Worm (Caenorhabditis elegans): ENCODE results near the gene T02D1.8.

Gene T02D1.8

DNA sequence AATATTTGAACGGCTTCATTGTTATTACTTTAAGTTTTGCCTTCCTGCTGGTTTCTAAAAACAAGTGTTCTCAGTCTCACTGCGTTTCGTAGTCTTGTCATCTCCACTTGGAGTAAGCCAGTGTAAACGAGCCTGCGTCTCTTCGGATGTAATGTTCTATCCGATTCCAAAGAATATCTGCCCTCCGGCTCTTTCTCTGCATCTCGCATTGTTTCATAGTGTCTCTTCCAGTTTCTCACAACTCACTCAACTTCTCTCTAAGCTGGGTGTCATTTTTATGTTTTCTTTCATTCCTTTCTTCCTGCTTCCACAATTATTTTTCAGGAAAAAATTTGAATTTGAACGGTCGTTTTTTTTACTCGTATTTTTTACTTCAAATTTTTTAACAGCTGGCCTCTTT lies 39.7 kb upstream of the T02D1.8 start (continued):
- TF ChIP-seq alr-1 (tag; optimal IDR thresholded peaks at IDR 0.05; ENCODE audit: borderline replicate concordance) = no peak
- peak; percentile 38 for TF ChIP-seq swsn-7 (tag; optimal IDR thresholded peaks at IDR 0.05)
- no peak for TF ChIP-seq snpc-4 (tag; optimal IDR thresholded peaks at IDR 0.05)
- TF ChIP-seq ceh-82 (tag; optimal IDR thresholded peaks at IDR 0.05) = peak in 1 of 3 experiments; percentile 40
- TF ChIP-seq nhr-77 (tag; optimal IDR thresholded peaks at IDR 0.05) = peak; percentile 40
- no peak for TF ChIP-seq hlh-4 (tag; optimal IDR thresholded peaks at IDR 0.05)
- TF ChIP-seq nhr-237 (tag; optimal IDR thresholded peaks at IDR 0.05) = no peak
- no peak for TF ChIP-seq ztf-4 (tag; optimal IDR thresholded peaks at IDR 0.05)
- TF ChIP-seq pqm-1 (tag; optimal IDR thresholded peaks at IDR 0.05) = no peak
- TF ChIP-seq irx-1 (tag; optimal IDR thresholded peaks at IDR 0.05) = no peak
- TF ChIP-seq mab-9 (GFP tag; IDR thresholded peaks at IDR 0.05) = no peak
- peak in 1 of 2 experiments; percentile 27 for TF ChIP-seq lin-35 (GFP tag; optimal IDR thresholded peaks at IDR 0.05)
- TF ChIP-seq nhr-84 (tag; optimal IDR thresholded peaks at IDR 0.05) = no peak
- no peak for TF ChIP-seq unc-98 (GFP tag; IDR thresholded peaks at IDR 0.05)
- TF ChIP-seq unc-86 (tag; optimal IDR thresholded peaks at IDR 0.05) = peak; percentile 11
- no peak for TF ChIP-seq unc-62 (GFP tag; optimal IDR thresholded peaks at IDR 0.05)
- TF ChIP-seq lin-13 (GFP tag; optimal IDR thresholded peaks at IDR 0.05) = no peak
- no peak for TF ChIP-seq tlp-1 (tag; optimal IDR thresholded peaks at IDR 0.05)
- no peak for TF ChIP-seq blmp-1 (tag; optimal IDR thresholded peaks at IDR 0.05)
- no peak for TF ChIP-seq jun-1 (tag; optimal IDR thresholded peaks at IDR 0.05)
- no peak for TF ChIP-seq ceh-8 (GFP tag; optimal IDR thresholded peaks at IDR 0.05)
- no peak for TF ChIP-seq mef-2 (tag; optimal IDR thresholded peaks at IDR 0.05)

DNA sequence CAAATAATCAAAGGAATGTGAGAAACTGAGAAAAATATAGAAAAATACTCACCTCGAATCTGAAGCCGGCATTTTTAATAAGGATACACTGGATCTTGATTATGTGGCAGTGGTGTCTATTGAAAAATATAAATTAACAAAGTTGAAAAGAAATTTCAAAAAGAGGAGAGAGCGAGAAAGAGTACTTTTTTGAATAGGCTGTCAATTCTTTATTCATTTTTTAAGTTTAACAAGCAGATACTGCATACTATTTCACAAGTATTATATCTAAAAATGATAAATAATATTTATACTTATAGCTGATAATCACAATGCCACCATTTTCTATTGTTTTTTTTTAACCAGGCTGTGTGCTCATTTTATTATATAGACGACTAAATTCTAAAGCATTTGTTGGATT lies 30.4 kb upstream of the T02D1.8 start, which contains the start of gene npr-26:
npr-26 (minus strand) TSS at position 101 of the 400 bp plus-strand sequence.
- TF ChIP-seq mef-2 (tag; optimal IDR thresholded peaks at IDR 0.05) (no peak), unc-130 (tag; optimal IDR thresholded peaks at IDR 0.05) (no peak), jun-1 (tag; optimal IDR thresholded peaks at IDR 0.05) (no peak), nhr-11 (tag; optimal IDR thresholded peaks at IDR 0.05) (no peak), C16A3.4 (tag; optimal IDR thresholded peaks at IDR 0.05) (no peak), nhr-28 (tag; optimal IDR thresholded peaks at IDR 0.05) (no peak)

DNA sequence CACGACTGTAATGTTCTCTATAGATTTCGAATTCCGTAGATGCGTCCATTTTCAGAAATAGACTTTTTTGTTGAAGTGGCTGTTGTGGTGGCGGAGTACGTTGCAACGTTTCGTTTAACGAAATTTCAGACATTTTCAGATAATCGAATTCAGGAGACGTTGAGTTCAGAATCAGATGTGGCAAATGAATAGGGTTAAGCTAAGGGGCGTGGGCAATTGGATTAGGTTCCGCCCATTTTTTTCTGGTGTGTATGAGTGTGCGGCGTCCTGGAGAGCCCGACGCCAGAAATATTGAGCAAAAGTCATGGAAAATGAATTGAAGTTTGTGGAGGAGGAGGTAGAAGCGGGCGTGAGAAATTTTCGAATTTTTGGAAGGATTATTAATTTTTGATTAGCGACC lies 26.1 kb upstream of the T02D1.8 start:
- TF ChIP-seq snpc-4 (tag; optimal IDR thresholded peaks at IDR 0.05) = no peak
- no peak for TF ChIP-seq lir-3 (tag; optimal IDR thresholded peaks at IDR 0.05; ENCODE audit: poor library complexity)
- no peak for TF ChIP-seq ceh-63 (GFP tag; optimal IDR thresholded peaks at IDR 0.05)
- no peak for TF ChIP-seq skn-1 (tag; optimal IDR thresholded peaks at IDR 0.05)
- no peak for TF ChIP-seq mab-9 (GFP tag; IDR thresholded peaks at IDR 0.05)
- no peak for TF ChIP-seq xbp-1 (tag; optimal IDR thresholded peaks at IDR 0.05)

DNA sequence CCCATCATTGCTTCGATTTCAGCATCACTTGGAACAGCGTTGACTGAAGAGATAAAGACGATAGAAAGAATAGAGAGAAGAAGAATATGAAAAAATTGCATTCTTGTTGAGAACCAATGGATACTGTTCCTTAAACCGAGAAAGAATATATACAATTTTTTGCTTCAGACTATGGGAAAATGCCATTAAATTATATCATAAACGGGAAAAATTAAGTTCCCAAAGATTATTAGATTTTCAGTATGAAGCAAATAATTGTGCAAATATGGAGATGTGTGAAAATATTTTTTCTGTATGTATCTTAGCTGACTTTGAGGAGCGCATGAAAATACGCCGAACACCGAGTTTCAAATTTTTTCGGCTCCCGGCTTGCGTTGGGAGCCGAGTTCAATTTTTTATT lies 20.2 kb upstream of the T02D1.8 start, which contains the start of gene T02D1.9:
T02D1.9 (minus strand) TSS at position 101 of the 400 bp plus-strand sequence.
- no peak for TF ChIP-seq unc-62 (GFP tag; optimal IDR thresholded peaks at IDR 0.05)
- no peak for TF ChIP-seq sup-37 (GFP tag; optimal IDR thresholded peaks at IDR 0.05)
- no peak for TF ChIP-seq lsy-2 (tag; optimal IDR thresholded peaks at IDR 0.05)
- no peak for TF ChIP-seq fkh-4 (tag; optimal IDR thresholded peaks at IDR 0.05; ENCODE audit: borderline replicate concordance)
- TF ChIP-seq mef-2 (tag; optimal IDR thresholded peaks at IDR 0.05) = no peak
- TF ChIP-seq ceh-8 (GFP tag; optimal IDR thresholded peaks at IDR 0.05) = no peak
- no peak for TF ChIP-seq aha-1 (tag; optimal IDR thresholded peaks at IDR 0.05)
- no peak for TF ChIP-seq hpl-2 (GFP tag; optimal IDR thresholded peaks at IDR 0.05)
- TF ChIP-seq ztf-11 (tag; optimal IDR thresholded peaks at IDR 0.05) = no peak
- no peak for TF ChIP-seq nhr-76 (tag; optimal IDR thresholded peaks at IDR 0.05)
- no peak for TF ChIP-seq nhr-28 (tag; optimal IDR thresholded peaks at IDR 0.05)
- no peak for TF ChIP-seq nhr-77 (tag; optimal IDR thresholded peaks at IDR 0.05)
- TF ChIP-seq aly-2 (tag; optimal IDR thresholded peaks at IDR 0.05) = no peak
